Fruit fly (Drosophila melanogaster) whole organism, pupa: ENCODE results near the gene Fst.

Experiments used
- CG15710 ChIP-seq: fragments of 200-800 bp; sonication (Bioruptor generic); optimal IDR thresholded peaks from 2 replicates; lab custom pipeline; 2018; ENCODE audit warnings: missing biosample characterization, mild to moderate bottlenecking, missing genetic modification characterization, moderate library complexity
- CG17806 ChIP-seq: fragments of 200-800 bp; sonication (Bioruptor generic); optimal IDR thresholded peaks from 2 replicates; lab custom pipeline; 2018; ENCODE audit warnings: missing biosample characterization, mild to moderate bottlenecking, missing genetic modification characterization, moderate library complexity
- CG9948 ChIP-seq: fragments of 200-800 bp; sonication (Bioruptor generic); optimal IDR thresholded peaks from 2 replicates; lab custom pipeline; 2018; ENCODE audit warnings: missing biosample characterization, mild to moderate bottlenecking, missing genetic modification characterization, moderate library complexity
- D1 ChIP-seq: fragments of 200-800 bp; sonication (Bioruptor generic); optimal IDR thresholded peaks from 2 replicates; lab custom pipeline; 2018; ENCODE audit warnings: missing biosample characterization, mild to moderate bottlenecking, missing genetic modification characterization, moderate library complexity
- EcR ChIP-seq: fragments of 200-800 bp; sonication (Bioruptor generic); optimal IDR thresholded peaks from 3 replicates; lab custom pipeline; 2019; ENCODE audit warnings: missing biosample characterization, missing genetic modification characterization, mild to moderate bottlenecking, moderate library complexity, missing genetic modification reagents
- Pif1A ChIP-seq: fragments of 200-800 bp; sonication (Bioruptor generic); optimal IDR thresholded peaks from 3 replicates; lab custom pipeline; 2016; ENCODE audit warnings: missing biosample characterization, missing genetic modification characterization
- Pif1B ChIP-seq: fragments of 200-800 bp; sonication (Bioruptor generic); optimal IDR thresholded peaks from 3 replicates; lab custom pipeline; 2016; ENCODE audit warnings: missing biosample characterization, missing genetic modification characterization
- gl ChIP-seq: fragments of 200-800 bp; sonication (Bioruptor generic); optimal IDR thresholded peaks from 2 replicates; lab custom pipeline; 2018; ENCODE audit warnings: missing biosample characterization, mild to moderate bottlenecking, missing genetic modification characterization

dm6 chr3R:9643977-9644376, 2.0 kb downstream of the Fst start:
- TF ChIP-seq CG15710 (tag; lab: Kevin White, UChicago) = no peak
- TF ChIP-seq Pif1B (GFP tag; lab: Kevin White, UChicago) = no peak
- no peak for TF ChIP-seq CG9948 (tag; lab: Kevin White, UChicago)
- no peak for TF ChIP-seq D1 (tag; lab: Kevin White, UChicago)
- TF ChIP-seq EcR = no peak
- no peak for TF ChIP-seq gl
- TF ChIP-seq Pif1A (GFP tag; lab: Kevin White, UChicago) = no peak
- TF ChIP-seq CG17806 (tag; lab: Kevin White, UChicago) = no peak
